Worm (Caenorhabditis elegans) whole organism, mixed stage, embryonic: Measurements from ENCODE around the gene bbs-2.

Source experiments
- elt-1 ChIP-seq: sonication (generic microtip); optimal IDR thresholded peaks from 2 replicates; lab custom pipeline; 2017; ENCODE audit warnings: missing genetic modification characterization, mild to moderate bottlenecking, missing compliant biosample characterization, antibody characterized with exemption, moderate library complexity, borderline replicate concordance; ENCODE audit not compliant: insufficient read depth
- elt-3 ChIP-seq: fragments of 150-350 bp; optimal IDR thresholded peaks from 2 replicates; lab custom pipeline; 2014; ENCODE audit warnings: missing biosample characterization, missing genetic modification characterization
- lsy-2 ChIP-seq: fragments of 150-350 bp; optimal IDR thresholded peaks from 2 replicates; lab custom pipeline; 2014; ENCODE audit warnings: missing biosample characterization, missing genetic modification characterization
- unc-39 ChIP-seq: fragments of 150-350 bp; optimal IDR thresholded peaks from 2 replicates; lab custom pipeline; 2014; ENCODE audit warnings: missing biosample characterization, missing genetic modification characterization

DNA sequence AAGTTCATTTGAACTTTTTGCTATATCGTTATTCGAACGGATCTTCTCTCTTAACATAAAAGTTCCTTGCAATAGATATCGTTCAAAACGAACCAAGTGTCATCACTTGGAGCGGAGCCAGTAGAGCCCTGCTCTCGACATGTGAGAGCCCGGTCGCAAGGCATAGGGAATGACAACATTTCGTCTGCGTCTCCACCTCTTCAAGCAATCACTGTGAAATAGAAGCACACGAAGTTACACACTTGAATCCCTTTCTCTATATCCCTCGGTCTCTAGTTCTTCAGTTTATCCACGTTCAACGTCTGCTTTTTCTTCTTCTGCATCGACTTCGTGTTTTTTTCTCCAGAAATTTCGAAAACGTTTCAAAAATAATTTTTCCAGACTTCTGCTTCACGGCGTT, 30.5 kb upstream of the bbs-2 start, which contains the start of gene C49H3.6:
- no peak for TF ChIP-seq unc-39 (tag; lab: Kevin White, UChicago)
- TF ChIP-seq elt-3 (tag; lab: Kevin White, UChicago): no peak
- no peak for TF ChIP-seq lsy-2 (tag; lab: Kevin White, UChicago)
- TF ChIP-seq elt-1 (tag; lab: Kevin White, UChicago): no peak
